Worm (Caenorhabditis elegans) whole organism, dauer: Measurements from ENCODE around the gene str-38.

Experiments
- unc-62 ChIP-seq: sonication (generic microtip); optimal IDR thresholded peaks from 2 replicates; lab custom pipeline; 2017; ENCODE audit warnings: missing biosample characterization, missing genetic modification reagents, missing genetic modification characterization

str-38 gene

DNA sequence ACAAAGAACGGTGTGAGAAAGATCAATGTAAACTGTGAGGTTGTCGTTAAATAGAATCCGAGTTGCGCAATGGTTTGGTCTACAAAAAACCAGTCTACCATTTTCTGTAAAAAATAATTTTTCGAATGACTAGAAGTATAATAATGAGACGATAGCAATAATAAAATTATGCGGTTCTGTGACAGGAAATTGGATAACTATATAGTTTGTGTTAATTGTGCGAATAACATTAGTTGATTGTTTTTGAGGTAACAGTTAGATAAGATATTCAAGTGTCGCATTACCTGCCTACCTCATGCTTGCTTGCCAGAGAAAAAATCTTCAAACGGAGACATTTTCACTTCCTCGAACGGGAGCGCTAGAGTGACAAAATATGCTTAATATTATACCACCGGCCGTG is 9.7 kb upstream of the str-38 start, which contains the start of gene str-18:
TSS of gene str-18 (minus strand) at position 101 of the 400 bp plus-strand sequence.
- no peak for TF ChIP-seq unc-62 (GFP tag; lab: Kevin White, UChicago)

- TF ChIP-seq unc-62 (GFP tag; lab: Kevin White, UChicago): no peak
These were observed 3.6 kb upstream of the str-38 start, which contains the start of gene str-27 for ce11 chrV:15735720-15736119. TSS of gene str-27 (minus strand) at chrV:15735820.

DNA sequence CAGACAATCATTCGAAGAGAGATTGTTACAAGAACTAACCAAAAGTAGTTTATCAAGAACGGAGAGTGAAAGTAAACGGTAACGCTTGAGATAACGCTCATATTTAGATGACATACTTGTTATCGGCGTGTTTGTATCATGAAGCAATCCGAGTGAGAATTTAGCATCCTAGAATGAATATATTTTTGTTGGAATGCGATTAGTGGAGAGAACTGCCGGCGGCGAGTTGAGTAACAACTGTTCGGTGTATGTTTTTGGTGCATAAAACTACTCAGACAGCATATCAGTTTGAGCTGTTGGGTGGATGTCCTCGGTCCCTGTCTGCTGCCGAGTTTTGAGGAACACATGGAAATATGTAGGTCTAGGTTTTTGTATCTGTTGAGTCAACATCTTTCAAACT is 1.5 kb upstream of the str-38 start, which contains the start of gene T23D5.3:
TSS of gene T23D5.3 (minus strand) at position 101 of the 400 bp plus-strand sequence.
- TF ChIP-seq unc-62 (GFP tag; lab: Kevin White, UChicago): no peak

DNA sequence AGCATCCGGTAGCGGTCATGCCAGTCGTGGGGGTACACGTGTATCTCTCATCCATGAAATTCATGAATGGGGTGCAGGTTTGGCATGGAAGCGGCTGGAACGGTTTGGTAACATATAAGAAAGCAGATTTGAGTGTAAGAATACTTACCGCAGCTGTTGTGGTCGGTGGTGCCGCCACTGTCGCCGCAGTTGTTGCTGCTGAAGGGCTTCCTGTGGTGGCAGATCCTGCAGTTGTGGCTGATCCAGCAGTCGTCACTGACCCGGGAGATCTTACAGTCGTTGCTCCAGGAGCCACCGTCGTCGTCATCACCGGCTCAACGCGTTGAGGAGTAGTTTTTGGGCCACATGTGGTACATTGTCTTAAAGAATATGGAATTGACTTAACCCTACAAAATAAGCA is 911 bp upstream of the str-38 start:
- TF ChIP-seq unc-62 (GFP tag; lab: Kevin White, UChicago): no peak

DNA sequence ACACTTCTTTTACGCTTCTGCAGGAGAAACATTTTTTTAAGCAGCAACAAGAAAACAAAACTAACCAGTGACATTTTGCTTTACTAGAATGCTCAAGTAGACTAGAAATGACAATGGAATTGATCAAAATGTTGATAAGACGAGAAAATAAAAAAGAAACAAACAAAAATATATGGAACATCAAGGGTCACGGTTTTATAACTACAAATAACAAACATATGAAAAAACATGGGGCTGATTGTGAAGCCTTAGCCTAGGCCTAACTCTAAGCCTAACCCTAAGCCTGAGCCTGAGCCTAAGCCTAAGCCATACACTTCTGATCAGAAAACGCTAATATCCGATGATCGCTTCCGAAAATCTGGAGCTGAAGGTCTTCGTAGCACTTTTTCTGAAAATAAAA is 1.6 kb downstream of the str-38 start, which contains the start of gene Y6E2A.10:
TSS of gene Y6E2A.10 (minus strand) at position 101 of the 400 bp plus-strand sequence.
- TF ChIP-seq unc-62 (GFP tag; lab: Kevin White, UChicago): no peak

DNA sequence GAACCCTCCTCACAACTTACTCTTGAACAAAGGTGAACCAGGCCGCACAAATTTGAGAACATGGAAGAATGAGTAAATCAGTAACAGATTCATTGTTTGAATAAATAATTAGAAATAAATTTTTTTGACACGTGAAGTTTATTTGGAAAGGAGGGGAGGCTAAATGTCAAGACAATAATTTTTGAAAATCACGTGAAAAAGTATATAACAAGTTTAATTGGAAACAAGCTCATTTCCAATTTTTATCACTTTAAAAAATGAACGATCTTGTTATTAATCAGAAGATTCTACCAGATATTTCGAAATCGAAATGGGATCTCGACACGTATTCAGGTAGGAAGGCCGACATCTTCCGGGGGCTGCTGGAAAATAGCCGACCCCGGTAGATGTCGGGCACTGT is 5.5 kb downstream of the str-38 start, which contains the start of the genes irld-57 and sfxn-1.3:
TSS of gene irld-57 (minus strand) at position 101 of the 400 bp plus-strand sequence.
TSS of gene sfxn-1.3 (plus strand) at position 232 of the 400 bp plus-strand sequence.
- TF ChIP-seq unc-62 (GFP tag; lab: Kevin White, UChicago): no peak

ce11 chrV:15721888-15722287 is 10.2 kb downstream of the str-38 start, which contains the start of gene srh-140:
TSS of gene srh-140 (plus strand) at chrV:15722188.
- no peak for TF ChIP-seq unc-62 (GFP tag; lab: Kevin White, UChicago)

ce11 chrV:15721431-15721830 is 10.7 kb downstream of the str-38 start:
- TF ChIP-seq unc-62 (GFP tag; lab: Kevin White, UChicago): no peak

- TF ChIP-seq unc-62 (GFP tag; lab: Kevin White, UChicago): no peak
These were observed 12.5 kb downstream of the str-38 start, which contains the start of gene Y6E2A.7 for ce11 chrV:15719570-15719969. TSS of gene Y6E2A.7 (plus strand) at chrV:15719870.

- no peak for TF ChIP-seq unc-62 (GFP tag; lab: Kevin White, UChicago)
These were observed 13.5 kb downstream of the str-38 start, which contains the start of gene Y6E2A.5 for ce11 chrV:15718562-15718961. TSS of gene Y6E2A.5 (minus strand) at chrV:15718662.

- TF ChIP-seq unc-62 (GFP tag; lab: Kevin White, UChicago): no peak
These were observed 15.4 kb downstream of the str-38 start, which contains the start of gene Y6E2A.4 for ce11 chrV:15716679-15717078. TSS of gene Y6E2A.4 (minus strand) at chrV:15716779.

DNA sequence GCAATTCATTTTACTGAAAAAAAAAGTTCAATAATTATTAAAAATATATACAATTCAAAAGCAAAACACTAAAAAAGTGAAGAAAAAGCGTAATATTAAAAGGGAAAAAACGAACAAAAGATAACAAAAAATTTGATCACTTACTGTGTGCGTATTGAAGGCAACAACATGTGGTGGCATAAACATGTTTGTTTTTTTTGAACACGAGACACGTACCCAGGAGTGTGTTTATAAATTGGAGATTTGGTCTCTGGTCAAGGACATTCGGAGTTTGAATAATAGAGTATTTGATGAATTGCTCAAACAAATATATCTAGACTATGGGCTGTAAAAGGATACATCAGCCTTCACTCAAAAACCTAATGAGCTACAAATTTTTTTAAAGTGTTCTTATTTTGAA is 16.5 kb downstream of the str-38 start:
- no peak for TF ChIP-seq unc-62 (GFP tag; lab: Kevin White, UChicago)

DNA sequence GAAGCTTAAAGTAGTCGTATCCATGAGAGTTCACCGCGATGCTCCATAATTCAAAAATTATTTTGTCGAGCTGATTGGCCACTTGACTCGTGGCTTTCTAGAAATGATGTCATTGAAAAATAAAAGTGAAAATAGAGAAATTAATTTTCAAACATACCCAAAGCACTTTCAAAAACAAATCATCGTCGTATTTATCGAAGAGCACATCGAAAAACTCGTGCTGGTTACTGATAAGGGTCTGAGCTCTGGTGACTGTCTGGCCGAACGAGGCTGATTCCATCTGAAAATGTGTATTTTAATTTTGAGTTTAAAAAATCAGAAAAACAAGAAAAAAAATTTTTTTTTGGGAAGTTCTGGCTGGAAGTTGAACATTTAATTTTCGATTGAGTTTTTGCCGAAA is 19.7 kb downstream of the str-38 start:
- TF ChIP-seq unc-62 (GFP tag; lab: Kevin White, UChicago): no peak

DNA sequence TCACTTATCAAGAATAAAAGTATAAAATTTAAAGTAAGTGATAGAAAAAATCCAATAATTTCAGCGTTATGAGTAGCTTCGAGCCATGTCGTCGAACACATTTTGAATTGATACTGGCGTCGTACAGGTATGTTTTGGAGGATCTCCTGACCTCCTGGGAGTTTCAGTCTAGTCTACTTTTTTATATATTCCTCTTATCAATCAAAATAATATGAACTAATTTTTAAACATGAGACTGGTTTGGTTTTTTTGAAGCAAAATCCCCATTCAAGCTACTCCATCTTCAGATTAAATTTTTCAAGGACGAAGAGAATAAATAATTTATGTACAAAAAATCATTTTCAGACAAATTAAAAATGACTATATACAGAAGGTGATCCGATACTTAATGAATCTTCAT is 20.2 kb downstream of the str-38 start, which contains the start of gene str-101:
TSS of gene str-101 (minus strand) at position 101 of the 400 bp plus-strand sequence.
- no peak for TF ChIP-seq unc-62 (GFP tag; lab: Kevin White, UChicago)

DNA sequence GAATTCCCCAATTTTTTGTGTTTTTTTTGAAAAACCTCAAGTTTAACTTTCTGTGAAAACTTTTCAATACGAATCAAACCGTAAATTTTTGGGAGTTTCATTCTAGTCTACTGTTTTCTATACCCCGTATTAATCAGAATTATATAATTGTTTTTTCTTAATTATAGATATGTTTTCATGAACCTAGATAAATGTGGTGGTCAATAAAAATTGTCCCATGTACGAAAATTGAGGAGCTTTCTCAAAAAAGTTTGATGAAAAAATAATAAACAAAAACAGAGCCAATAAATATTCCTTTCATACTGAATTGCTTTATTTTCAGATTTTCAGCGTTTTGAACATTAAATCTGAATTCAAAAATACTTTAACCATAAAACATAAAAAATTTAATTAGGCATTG is 21.7 kb downstream of the str-38 start, which contains the start of gene Y6E2A.1:
TSS of gene Y6E2A.1 (minus strand) at position 101 of the 400 bp plus-strand sequence.
- no peak for TF ChIP-seq unc-62 (GFP tag; lab: Kevin White, UChicago)

DNA sequence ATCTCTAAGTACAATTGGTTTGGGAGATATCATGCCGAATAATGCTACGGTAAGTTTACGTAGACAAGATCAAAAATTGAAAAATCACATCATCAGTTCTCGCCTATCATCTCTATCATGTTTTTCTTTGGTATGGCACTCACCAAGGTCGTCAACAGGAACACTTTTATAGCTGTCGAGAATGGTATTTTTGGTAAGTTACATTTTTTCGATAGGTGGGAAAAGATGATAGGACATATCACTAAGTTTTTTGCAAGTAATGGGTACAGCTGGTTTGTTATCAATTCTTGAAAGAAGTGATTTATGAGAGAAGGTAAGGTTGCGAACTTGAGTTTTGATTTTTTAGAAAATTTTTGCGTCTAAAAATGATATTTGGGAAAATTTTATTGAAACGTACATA is 24.1 kb downstream of the str-38 start:
- no peak for TF ChIP-seq unc-62 (GFP tag; lab: Kevin White, UChicago)

ce11 chrV:15704745-15705144 is 27.4 kb downstream of the str-38 start, which contains the start of gene twk-34:
TSS of gene twk-34 (plus strand) at chrV:15704960.
- TF ChIP-seq unc-62 (GFP tag; lab: Kevin White, UChicago): no peak
